Worm (Caenorhabditis elegans) whole organism, L4 larva: Measurements from ENCODE around the gene sqv-6.
A peak's percentile ranks its signal among the peaks of the same experiment; 100 is the strongest.

Source experiments
- D1046.2 ChIP-seq: fragments of 200-800 bp; sonication (Bioruptor generic); IDR thresholded peaks from 2 replicates; pipeline ENCODE4 v1.3.6; 2022; ENCODE audit warnings: missing genetic modification characterization, missing compliant biosample characterization
- R02D3.7 ChIP-seq: fragments of 150-350 bp; sonication (generic microtip); optimal IDR thresholded peaks from 3 replicates; lab custom pipeline; 2014; ENCODE audit warnings: missing biosample characterization, missing genetic modification characterization
- Y105C5A.15 ChIP-seq: fragments of 200-800 bp; sonication (Bioruptor generic); IDR thresholded peaks from 2 replicates; pipeline ENCODE4 v1.3.6; 2022; ENCODE audit warnings: missing genetic modification characterization, missing compliant biosample characterization
- Y5F2A.4 ChIP-seq: fragments of 200-800 bp; sonication (Bioruptor generic); optimal IDR thresholded peaks from 2 replicates; lab custom pipeline; 2018; ENCODE audit warnings: mild to moderate bottlenecking, missing genetic modification characterization, missing compliant biosample characterization
- Y75B8A.6 ChIP-seq: fragments of 200-800 bp; sonication (Bioruptor generic); IDR thresholded peaks from 2 replicates; pipeline ENCODE4 v1.3.6; 2022; ENCODE audit warnings: missing genetic modification reagents, missing genetic modification characterization, missing compliant biosample characterization
- ZK337.2 ChIP-seq: fragments of 200-800 bp; sonication (Bioruptor generic); IDR thresholded peaks from 2 replicates; pipeline ENCODE4 v1.3.6; 2022; ENCODE audit warnings: missing genetic modification reagents, missing genetic modification characterization, missing compliant biosample characterization
- ZK546.5 ChIP-seq, 2 experiments: sonication (generic microtip); optimal IDR thresholded peaks; 2 replicates each; lab custom pipeline; 2017; ENCODE audit warnings: missing biosample characterization in 2 of 2, missing genetic modification characterization in 2 of 2
- aha-1 ChIP-seq: fragments of 150-350 bp; peaks from one replicate; lab custom pipeline; 2014; ENCODE audit warnings: missing biosample characterization, missing genetic modification characterization
- aly-2 ChIP-seq: sonication (generic microtip); optimal IDR thresholded peaks from 2 replicates; lab custom pipeline; 2018; ENCODE audit warnings: missing biosample characterization, missing genetic modification characterization
- ama-1 ChIP-seq: fragments of 150-350 bp; optimal IDR thresholded peaks from 2 replicates; lab custom pipeline; 2014; ENCODE audit warnings: inconsistent platforms, mixed read lengths
- attf-4 ChIP-seq: sonication (generic microtip); optimal IDR thresholded peaks from 3 replicates; lab custom pipeline; 2017; ENCODE audit warnings: missing biosample characterization, missing genetic modification characterization
- ceh-28 ChIP-seq: fragments of 150-350 bp; optimal IDR thresholded peaks from 2 replicates; lab custom pipeline; 2014; ENCODE audit warnings: missing biosample characterization, missing genetic modification reagents, missing genetic modification characterization
- ceh-32 ChIP-seq: sonication (generic microtip); optimal IDR thresholded peaks from 2 replicates; lab custom pipeline; 2016; ENCODE audit warnings: mild to moderate bottlenecking, missing genetic modification characterization, missing compliant biosample characterization; ENCODE audit not compliant: poor library complexity
- ceh-44 ChIP-seq: fragments of 200-800 bp; sonication (Bioruptor generic); IDR thresholded peaks from 2 replicates; pipeline ENCODE4 v1.3.6; 2022; ENCODE audit warnings: missing genetic modification reagents, missing genetic modification characterization, missing compliant biosample characterization
- cey-2 ChIP-seq: sonication (generic microtip); optimal IDR thresholded peaks from 3 replicates; lab custom pipeline; 2017; ENCODE audit warnings: missing genetic modification characterization, mild to moderate bottlenecking, missing compliant biosample characterization, antibody characterized with exemption, borderline replicate concordance; ENCODE audit not compliant: insufficient read depth
- daf-12 ChIP-seq: fragments of 150-350 bp; optimal IDR thresholded peaks from 2 replicates; lab custom pipeline; 2014; ENCODE audit warnings: missing biosample characterization, missing genetic modification reagents, missing genetic modification characterization
- daf-16 ChIP-seq, 3 experiments: sonication (generic microtip); optimal IDR thresholded peaks; 2 replicates each; lab custom pipeline; 2016 to 2017; ENCODE audit warnings: missing genetic modification characterization in 3 of 3, missing genetic modification reagents in 3 of 3, mild to moderate bottlenecking in 2 of 3, missing compliant biosample characterization in 2 of 3, missing biosample characterization in 1 of 3, moderate library complexity in 1 of 3
- dmd-9 ChIP-seq: fragments of 200-800 bp; sonication (Bioruptor generic); IDR thresholded peaks from 2 replicates; pipeline ENCODE4 v1.3.6; 2022; ENCODE audit warnings: missing genetic modification reagents, missing genetic modification characterization, missing compliant biosample characterization
- egl-27 ChIP-seq: sonication (generic microtip); optimal IDR thresholded peaks from 3 replicates; lab custom pipeline; 2017; ENCODE audit warnings: missing biosample characterization, missing genetic modification reagents, missing genetic modification characterization
- fkh-10 ChIP-seq: fragments of 150-350 bp; optimal IDR thresholded peaks from 2 replicates; lab custom pipeline; 2014; ENCODE audit warnings: missing biosample characterization, missing genetic modification reagents, missing genetic modification characterization
- fos-1 ChIP-seq: fragments of 150-350 bp; optimal IDR thresholded peaks from 2 replicates; lab custom pipeline; 2014; ENCODE audit warnings: missing biosample characterization, missing genetic modification characterization
- gei-8 ChIP-seq: fragments of 200-800 bp; sonication (Bioruptor generic); optimal IDR thresholded peaks from 2 replicates; lab custom pipeline; 2018; ENCODE audit warnings: mild to moderate bottlenecking, missing genetic modification characterization, missing compliant biosample characterization
- hif-1 ChIP-seq, 2 experiments: sonication (generic microtip); optimal IDR thresholded peaks; 2 replicates each; lab custom pipeline; 2016 to 2017; ENCODE audit warnings: missing compliant biosample characterization in 2 of 2, missing genetic modification characterization in 2 of 2, missing genetic modification reagents in 2 of 2, missing genotype in 2 of 2, mild to moderate bottlenecking in 1 of 2
- lin-1 ChIP-seq: fragments of 200-800 bp; sonication (Bioruptor generic); IDR thresholded peaks from 2 replicates; pipeline ENCODE4 v1.3.6; 2022; ENCODE audit warnings: missing genetic modification reagents, missing genetic modification characterization, missing compliant biosample characterization
- lin-13 ChIP-seq: fragments of 150-350 bp; optimal IDR thresholded peaks from 2 replicates; lab custom pipeline; 2014; ENCODE audit warnings: missing biosample characterization, missing genetic modification reagents, missing genetic modification characterization
- lir-3 ChIP-seq: sonication (generic microtip); optimal IDR thresholded peaks from 2 replicates; lab custom pipeline; 2016; ENCODE audit warnings: mild to moderate bottlenecking, missing genetic modification characterization, missing compliant biosample characterization
- madf-5 ChIP-seq, 2 experiments: fragments of 200-800 bp; sonication (Bioruptor generic); IDR thresholded peaks; 2 replicates each; pipeline ENCODE4 v1.3.6; 2022; ENCODE audit warnings: missing compliant biosample characterization in 2 of 2, missing genetic modification characterization in 2 of 2
- madf-9 ChIP-seq: fragments of 200-800 bp; sonication (Bioruptor generic); conservative IDR thresholded peaks from 2 replicates; pipeline ENCODE4 v1.3.6; 2022; ENCODE audit warnings: missing genetic modification reagents, missing genetic modification characterization, missing compliant biosample characterization
- mdt-29 ChIP-seq: fragments of 200-800 bp; sonication (Bioruptor generic); IDR thresholded peaks from 2 replicates; pipeline ENCODE4 v1.3.6; 2022; ENCODE audit warnings: missing genetic modification reagents, missing genetic modification characterization, missing compliant biosample characterization
- mes-2 ChIP-seq: sonication (generic microtip); optimal IDR thresholded peaks from 2 replicates; lab custom pipeline; 2016; ENCODE audit warnings: missing genotype, mild to moderate bottlenecking, missing genetic modification characterization, missing compliant biosample characterization; ENCODE audit not compliant: poor library complexity, severe bottlenecking
- mxl-3 ChIP-seq: fragments of 200-800 bp; sonication (Bioruptor generic); optimal IDR thresholded peaks from 2 replicates; lab custom pipeline; 2018; ENCODE audit warnings: mild to moderate bottlenecking, missing genetic modification characterization, missing compliant biosample characterization
- nhr-102 ChIP-seq: sonication (generic microtip); optimal IDR thresholded peaks from 2 replicates; lab custom pipeline; 2016; ENCODE audit warnings: mild to moderate bottlenecking, missing genetic modification characterization, moderate library complexity, missing compliant biosample characterization
- nhr-11 ChIP-seq: fragments of 150-350 bp; optimal IDR thresholded peaks from 2 replicates; lab custom pipeline; 2014; ENCODE audit warnings: missing biosample characterization, missing genetic modification characterization
- nhr-111 ChIP-seq: fragments of 200-800 bp; sonication (Bioruptor generic); optimal IDR thresholded peaks from 2 replicates; lab custom pipeline; 2018; ENCODE audit warnings: mild to moderate bottlenecking, missing genetic modification characterization, missing compliant biosample characterization
- nhr-237 ChIP-seq: sonication (generic microtip); optimal IDR thresholded peaks from 2 replicates; lab custom pipeline; 2017; ENCODE audit warnings: missing biosample characterization, missing genetic modification characterization
- nhr-41 ChIP-seq: fragments of 200-800 bp; sonication (Bioruptor generic); IDR thresholded peaks from 2 replicates; pipeline ENCODE4 v1.3.6; 2022; ENCODE audit warnings: missing genetic modification reagents, missing genetic modification characterization, missing compliant biosample characterization
- nhr-48 ChIP-seq: sonication (generic microtip); optimal IDR thresholded peaks from 2 replicates; lab custom pipeline; 2016; ENCODE audit warnings: mild to moderate bottlenecking, missing genetic modification characterization, missing compliant biosample characterization
- php-3 ChIP-seq: fragments of 200-800 bp; sonication (Bioruptor generic); IDR thresholded peaks from 2 replicates; pipeline ENCODE4 v1.3.6; 2022; ENCODE audit warnings: missing genetic modification reagents, missing genetic modification characterization, missing compliant biosample characterization
- pqm-1 ChIP-seq: sonication (generic microtip); optimal IDR thresholded peaks from 2 replicates; lab custom pipeline; 2017; ENCODE audit warnings: missing biosample characterization, missing genetic modification characterization
- rbr-2 ChIP-seq: sonication (generic microtip); optimal IDR thresholded peaks from 2 replicates; lab custom pipeline; 2016; ENCODE audit warnings: missing genotype, missing genetic modification characterization, missing compliant biosample characterization
- set-16 ChIP-seq: fragments of 200-800 bp; sonication (Bioruptor generic); IDR thresholded peaks from 2 replicates; pipeline ENCODE4 v1.3.6; 2022; ENCODE audit warnings: missing genetic modification reagents, missing genetic modification characterization, missing compliant biosample characterization
- snpc-1.2 ChIP-seq: fragments of 200-800 bp; sonication (Bioruptor generic); IDR thresholded peaks from 2 replicates; pipeline ENCODE4 v1.3.6; 2022; ENCODE audit warnings: missing genetic modification reagents, missing genetic modification characterization, missing compliant biosample characterization
- spr-1 ChIP-seq: sonication (generic microtip); optimal IDR thresholded peaks from 2 replicates; lab custom pipeline; 2016; ENCODE audit warnings: mild to moderate bottlenecking, missing genetic modification characterization, missing compliant biosample characterization
- spr-3 ChIP-seq: fragments of 200-800 bp; sonication (Bioruptor generic); optimal IDR thresholded peaks from 2 replicates; lab custom pipeline; 2018; ENCODE audit warnings: mild to moderate bottlenecking, missing genetic modification characterization, missing compliant biosample characterization
- tag-97 ChIP-seq: fragments of 200-800 bp; sonication (Bioruptor generic); IDR thresholded peaks from 2 replicates; pipeline ENCODE4 v1.3.6; 2022; ENCODE audit warnings: missing genetic modification characterization, missing compliant biosample characterization
- tra-1 ChIP-seq: fragments of 200-800 bp; sonication (Bioruptor generic); IDR thresholded peaks from 2 replicates; pipeline ENCODE4 v1.3.6; 2022; ENCODE audit warnings: missing genetic modification reagents, missing genetic modification characterization, missing compliant biosample characterization
- unc-62 ChIP-seq, 3 experiments: fragments of 150-350 bp in 1 of 3; sonication (generic microtip); optimal IDR thresholded peaks in 2 of 3; peaks in 1 of 3; 1 replicate in 1 of 3; 2 replicates in 2 of 3; lab custom pipeline; 2014 to 2017; ENCODE audit warnings: missing biosample characterization in 3 of 3, missing genetic modification characterization in 3 of 3, missing genetic modification reagents in 3 of 3, missing genotype in 1 of 3
- vab-7 ChIP-seq: fragments of 200-800 bp; sonication (Bioruptor generic); IDR thresholded peaks from 2 replicates; pipeline ENCODE4 v1.3.6; 2022; ENCODE audit warnings: missing genetic modification reagents, missing genetic modification characterization, missing compliant biosample characterization
- zag-1 ChIP-seq: fragments of 150-350 bp; optimal IDR thresholded peaks from 2 replicates; lab custom pipeline; 2014; ENCODE audit warnings: missing biosample characterization, missing genetic modification characterization
- zip-11 ChIP-seq: fragments of 200-800 bp; sonication (Bioruptor generic); IDR thresholded peaks from 2 replicates; pipeline ENCODE4 v1.3.6; 2022; ENCODE audit warnings: missing genetic modification characterization, missing compliant biosample characterization
- ztf-11 ChIP-seq: fragments of 150-350 bp; optimal IDR thresholded peaks from 2 replicates; lab custom pipeline; 2014; ENCODE audit warnings: missing biosample characterization, missing genetic modification characterization

sqv-6 gene

ce11 chrV:1003826-1004225 lies 39.2 kb upstream of the sqv-6 start (continued):
- TF ChIP-seq lin-13 (GFP tag; lab: Kevin White, UChicago) (no peak), nhr-48 (no peak), unc-62 (GFP tag; optimal IDR thresholded peaks at IDR 0.05 in 1 of 2; lab: Kevin White, UChicago) (peak in 1 of 2 experiments; percentile 51), unc-62 (tag; optimal IDR thresholded peaks at IDR 0.05; lab: Kevin White, UChicago) (no peak), hif-1 (tag; optimal IDR thresholded peaks at IDR 0.05; lab: Kevin White, UChicago) (peak in 1 of 2 experiments; percentile 93), php-3 (GFP tag; lab: Robert Waterston, UW) (no peak), nhr-111 (GFP tag; lab: Kevin White, UChicago) (no peak), attf-4 (tag; lab: Kevin White, UChicago) (no peak), mxl-3 (peak; percentile 4), nhr-102 (tag; lab: Kevin White, UChicago) (peak; percentile 20), R02D3.7 (no peak), nhr-237 (tag; lab: Kevin White, UChicago) (no peak), D1046.2 (GFP tag; lab: Robert Waterston, UW) (no peak), fos-1 (tag; lab: Kevin White, UChicago) (no peak), lin-1 (GFP tag; lab: Robert Waterston, UW) (no peak), set-16 (GFP tag; lab: Robert Waterston, UW) (no peak), tag-97 (no peak), Y105C5A.15 (GFP tag; lab: Robert Waterston, UW) (no peak), daf-12 (tag; lab: Kevin White, UChicago) (no peak), tra-1 (GFP tag; lab: Robert Waterston, UW) (no peak), spr-3 (GFP tag; lab: Kevin White, UChicago) (no peak), rbr-2 (tag; lab: Kevin White, UChicago) (peak; percentile 54), dmd-9 (GFP tag; lab: Robert Waterston, UW) (0 out of 2 replicates have a peak, but pooled peaks have one; percentile 16), Y5F2A.4 (GFP tag; lab: Kevin White, UChicago) (no peak), daf-16 (GFP tag; optimal IDR thresholded peaks at IDR 0.05; lab: Kevin White, UChicago) (no peak), daf-16 (tag; optimal IDR thresholded peaks at IDR 0.05; lab: Kevin White, UChicago) (peak; percentile 34), nhr-11 (tag; lab: Kevin White, UChicago) (peak; percentile 17), madf-5 (GFP tag; IDR thresholded peaks at IDR 0.05; lab: Robert Waterston, UW) (no peak), zag-1 (tag; lab: Kevin White, UChicago) (no peak), gei-8 (GFP tag; lab: Kevin White, UChicago) (no peak), ceh-28 (tag; lab: Kevin White, UChicago) (no peak), ztf-11 (tag; lab: Kevin White, UChicago) (no peak), aha-1 (tag; lab: Kevin White, UChicago) (peak; percentile 90), pqm-1 (tag; lab: Kevin White, UChicago) (no peak), spr-1 (tag; lab: Kevin White, UChicago) (no peak), cey-2 (tag; lab: Kevin White, UChicago) (no peak), vab-7 (GFP tag; lab: Robert Waterston, UW) (peak; percentile 34; the same call in 1 of the 2 replicates), zip-11 (GFP tag; lab: Robert Waterston, UW) (no peak), ceh-44 (GFP tag; lab: Robert Waterston, UW) (peak; percentile 93), ZK337.2 (GFP tag; lab: Robert Waterston, UW) (no peak; the same call in 1 of the 2 replicates), ama-1 (lab: Kevin White, UChicago) (no peak), nhr-41 (GFP tag; lab: Robert Waterston, UW) (no peak), mes-2 (tag; lab: Kevin White, UChicago) (peak; percentile 82), Y75B8A.6 (GFP tag; lab: Robert Waterston, UW) (no peak), ceh-32 (no peak), ZK546.5 (tag; optimal IDR thresholded peaks at IDR 0.05; lab: Kevin White, UChicago) (no peak), aly-2 (tag; lab: Kevin White, UChicago) (no peak), fkh-10 (peak; percentile 26), egl-27 (tag; lab: Kevin White, UChicago) (no peak), snpc-1.2 (GFP tag; lab: Robert Waterston, UW) (no peak), madf-9 (GFP tag; lab: Robert Waterston, UW) (0 out of 2 replicates have a peak, but pooled peaks have one; percentile 33), mdt-29 (GFP tag; lab: Robert Waterston, UW) (no peak), lir-3 (tag; lab: Kevin White, UChicago) (peak; percentile 36)
